Fruit fly (Drosophila melanogaster) whole organism, wandering third instar larva: Measurements from ENCODE around the gene CG12607.

Experiments used
- CG9705 ChIP-seq: fragments of 200-800 bp; sonication (Bioruptor generic); optimal IDR thresholded peaks from 2 replicates; lab custom pipeline; 2018; ENCODE audit warnings: missing biosample characterization, mild to moderate bottlenecking, missing genetic modification characterization
- Dif ChIP-seq: fragments of 200-275, 200-300 bp; sonication (Bioruptor generic); optimal IDR thresholded peaks from 2 replicates; lab custom pipeline; 2018; ENCODE audit warnings: missing biosample characterization, missing genetic modification characterization; ENCODE audit not compliant: partially characterized antibody
- GATAd ChIP-seq: sonication (Bioruptor generic); optimal IDR thresholded peaks from 2 replicates; lab custom pipeline; 2016; ENCODE audit warnings: missing biosample characterization, missing genetic modification characterization
- HLH106 ChIP-seq: fragments of 200-800 bp; optimal IDR thresholded peaks from 3 replicates; lab custom pipeline; 2019; ENCODE audit warnings: missing biosample characterization, mild to moderate bottlenecking, missing genetic modification characterization, moderate library complexity
- Hnf4 ChIP-seq: fragments of 200-800 bp; sonication (Bioruptor generic); optimal IDR thresholded peaks from 2 replicates; lab custom pipeline; 2016; ENCODE audit warnings: missing biosample characterization, mild to moderate bottlenecking, missing genetic modification characterization
- Hr78 ChIP-seq: fragments of >200 bp; optimal IDR thresholded peaks from 2 replicates; lab custom pipeline; 2017; ENCODE audit warnings: missing biosample characterization, missing genetic modification characterization
- Hr83 ChIP-seq: fragments of 200-300 bp; sonication (Bioruptor generic); optimal IDR thresholded peaks from 2 replicates; lab custom pipeline; 2016; ENCODE audit warnings: missing biosample characterization, mild to moderate bottlenecking, missing genetic modification characterization, moderate library complexity; ENCODE audit not compliant: poor library complexity, severe bottlenecking
- Jra ChIP-seq: sonication (Bioruptor generic); optimal IDR thresholded peaks from 2 replicates; lab custom pipeline; 2016; ENCODE audit warnings: missing biosample characterization, missing genetic modification characterization
- Mio ChIP-seq: sonication (Bioruptor generic); optimal IDR thresholded peaks from 2 replicates; lab custom pipeline; 2016; ENCODE audit warnings: missing biosample characterization, missing genetic modification characterization
- Myc ChIP-seq: fragments of >200 bp; optimal IDR thresholded peaks from 2 replicates; lab custom pipeline; 2017
- N ChIP-seq: fragments of >200 bp; optimal IDR thresholded peaks from 2 replicates; lab custom pipeline; 2018; ENCODE audit warnings: missing biosample characterization, missing external identifiers, missing genetic modification characterization
- OdsH ChIP-seq: fragments of 200-800 bp; sonication (Bioruptor generic); optimal IDR thresholded peaks from 2 replicates; lab custom pipeline; 2016; ENCODE audit warnings: missing biosample characterization, mild to moderate bottlenecking, missing genetic modification characterization
- Rel ChIP-seq, 2 experiments: fragments of 200-800 bp; sonication (Bioruptor generic) in 1 of 2; optimal IDR thresholded peaks; 2 replicates in 1 of 2; 3 replicates in 1 of 2; lab custom pipeline; 2016 to 2019; ENCODE audit warnings: mild to moderate bottlenecking in 2 of 2, missing biosample characterization in 2 of 2, missing genetic modification characterization in 2 of 2, moderate library complexity in 1 of 2
- Sp1 ChIP-seq: fragments of 200-800 bp; sonication (Bioruptor generic); optimal IDR thresholded peaks from 3 replicates; lab custom pipeline; 2019; ENCODE audit warnings: missing biosample characterization, mild to moderate bottlenecking, missing genetic modification characterization, moderate library complexity
- Vsx2 ChIP-seq: fragments of 200-300, 225-300 bp; sonication (Bioruptor generic); optimal IDR thresholded peaks from 2 replicates; lab custom pipeline; 2018; ENCODE audit warnings: missing biosample characterization, missing genetic modification characterization; ENCODE audit not compliant: partially characterized antibody
- br ChIP-seq: fragments of 200-800 bp; sonication (Bioruptor generic); optimal IDR thresholded peaks from 2 replicates; lab custom pipeline; 2016; ENCODE audit warnings: missing biosample characterization, missing genetic modification characterization
- dl ChIP-seq, 2 experiments: fragments of 175-275, 200-275 bp in 1 of 2; fragments of 200-275 bp in 1 of 2; sonication (Bioruptor generic); optimal IDR thresholded peaks; lab custom pipeline; 2018; ENCODE audit warnings: mild to moderate bottlenecking in 2 of 2, missing biosample characterization in 2 of 2, missing genetic modification characterization in 2 of 2, moderate library complexity in 2 of 2; ENCODE audit not compliant: partially characterized antibody in 2 of 2, insufficient read depth in 1 of 2
- dmrt93B ChIP-seq: fragments of 200-800 bp; sonication (Bioruptor generic); optimal IDR thresholded peaks from 2 replicates; lab custom pipeline; 2018; ENCODE audit warnings: missing biosample characterization, mild to moderate bottlenecking, missing genetic modification characterization
- dsf ChIP-seq: sonication (Bioruptor generic); optimal IDR thresholded peaks from 2 replicates; lab custom pipeline; 2016; ENCODE audit warnings: missing biosample characterization, missing genetic modification characterization, borderline replicate concordance
- ey ChIP-seq: fragments of 200-800 bp; sonication (Bioruptor generic); optimal IDR thresholded peaks from 2 replicates; lab custom pipeline; 2016; ENCODE audit warnings: missing biosample characterization, missing genetic modification characterization
- foxo ChIP-seq, 2 experiments: fragments of 200-800 bp; sonication (Bioruptor generic); optimal IDR thresholded peaks; 2 replicates in 1 of 2; 3 replicates in 1 of 2; lab custom pipeline; 2016 to 2017; ENCODE audit warnings: missing biosample characterization in 2 of 2, missing genetic modification characterization in 2 of 2
- fru ChIP-seq: fragments of 200-800 bp; sonication (Bioruptor generic); optimal IDR thresholded peaks from 3 replicates; lab custom pipeline; 2016; ENCODE audit warnings: missing biosample characterization, mild to moderate bottlenecking, missing genetic modification characterization
- h ChIP-seq: fragments of 200-800 bp; sonication (Bioruptor generic); optimal IDR thresholded peaks from 3 replicates; lab custom pipeline; 2016; ENCODE audit warnings: missing biosample characterization, mild to moderate bottlenecking, missing genetic modification characterization
- lola ChIP-seq: fragments of >200 bp; optimal IDR thresholded peaks from 2 replicates; lab custom pipeline; 2017; ENCODE audit warnings: missing biosample characterization, missing genetic modification characterization
- rgr ChIP-seq: fragments of 200-800 bp; sonication (Bioruptor generic); optimal IDR thresholded peaks from 3 replicates; lab custom pipeline; 2016; ENCODE audit warnings: missing biosample characterization, mild to moderate bottlenecking, missing genetic modification characterization
- sage ChIP-seq: fragments of 200-800 bp; sonication (Bioruptor generic); optimal IDR thresholded peaks from 2 replicates; lab custom pipeline; 2016; ENCODE audit warnings: missing biosample characterization, mild to moderate bottlenecking, missing genetic modification characterization
- sv ChIP-seq: fragments of 200-800 bp; sonication (Bioruptor generic); optimal IDR thresholded peaks from 3 replicates; lab custom pipeline; 2016; ENCODE audit warnings: missing biosample characterization, missing genetic modification characterization
- tai ChIP-seq: sonication (Bioruptor generic); optimal IDR thresholded peaks from 2 replicates; lab custom pipeline; 2016; ENCODE audit warnings: missing biosample characterization, missing genetic modification characterization
- usp ChIP-seq: fragments of >200 bp; optimal IDR thresholded peaks from 2 replicates; lab custom pipeline; 2017; ENCODE audit warnings: missing biosample characterization, missing genetic modification characterization

CG12607 gene

DNA sequence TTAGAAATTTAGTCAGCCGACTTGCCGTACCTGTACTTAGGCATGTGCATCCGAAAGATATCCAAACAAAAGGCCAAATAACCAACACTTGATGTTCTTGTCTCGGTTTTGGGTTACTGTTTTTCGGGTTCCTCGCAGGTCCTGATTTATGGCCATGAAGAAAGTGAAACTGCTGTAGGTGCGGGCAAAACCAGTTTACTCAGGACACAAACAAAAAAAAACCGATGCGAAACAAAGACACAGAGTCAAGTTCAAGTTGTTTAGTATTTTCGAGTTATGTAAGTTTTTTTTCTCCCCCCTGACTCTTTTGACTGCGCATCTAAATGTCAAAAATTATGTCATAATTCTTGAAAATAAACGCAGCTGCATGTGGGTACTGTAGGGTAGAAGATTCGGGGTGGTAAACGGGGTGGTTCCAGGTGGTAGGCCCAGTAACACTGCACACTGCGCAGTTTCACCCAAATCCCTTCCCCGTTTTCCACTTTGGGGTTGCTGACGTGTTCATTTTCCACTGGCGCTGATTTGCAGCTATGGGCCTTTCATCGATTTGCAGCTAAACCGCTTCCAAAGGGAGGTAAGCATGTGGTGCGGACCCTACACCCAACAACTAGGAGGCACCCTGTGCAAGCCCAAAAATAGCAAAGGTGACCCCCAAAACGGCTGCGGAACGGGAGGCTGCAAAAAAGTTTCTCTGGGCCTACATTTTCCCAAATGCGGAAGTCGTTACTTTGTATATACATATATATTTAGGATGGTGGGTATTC, 37.1 kb upstream of the CG12607 start:
- TF ChIP-seq tai (GFP tag; lab: Kevin White, UChicago) (no peak), dmrt93B (GFP tag; lab: Kevin White, UChicago) (no peak), rgr (GFP tag; lab: Kevin White, UChicago) (no peak), Hr78 (no peak), h (GFP tag; lab: Kevin White, UChicago) (no peak), OdsH (GFP tag; lab: Kevin White, UChicago) (no peak), Vsx2 (peak; percentile 47), br (no peak), Hnf4 (GFP tag; lab: Kevin White, UChicago) (no peak)

DNA sequence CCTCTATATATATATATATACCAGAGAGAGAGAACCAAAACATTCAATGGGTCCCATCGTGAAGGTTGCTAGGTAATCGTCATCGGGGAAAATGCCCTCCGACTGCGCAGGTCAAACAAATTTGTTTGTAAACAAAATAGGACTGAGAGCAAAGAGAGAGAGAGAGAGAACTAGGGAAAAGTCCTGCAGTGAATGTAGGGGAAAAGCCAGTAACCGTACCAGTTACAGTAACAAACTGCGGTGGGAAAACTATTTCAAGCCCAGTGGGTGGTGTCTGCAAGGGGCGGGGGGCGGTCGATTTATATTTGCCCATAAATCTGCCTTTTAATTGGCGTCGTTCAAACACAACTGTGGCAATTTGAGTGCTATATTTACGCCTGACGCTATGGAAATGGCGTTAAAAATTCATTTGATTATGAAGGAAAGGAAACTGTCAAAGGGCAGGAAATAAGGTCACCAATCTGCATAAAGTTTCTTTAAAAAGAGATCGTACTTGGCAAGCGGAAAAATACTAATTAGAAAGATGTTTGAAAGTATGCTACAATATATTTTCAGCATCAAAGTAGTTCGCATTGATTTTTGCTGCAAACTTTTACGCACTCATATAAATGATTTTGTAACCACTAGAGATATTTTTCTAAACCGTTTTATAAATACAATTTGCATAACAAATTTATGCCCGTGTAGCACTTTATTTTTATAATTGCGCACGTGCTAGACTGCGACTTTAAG, 36.3 kb upstream of the CG12607 start:
- TF ChIP-seq N (no peak), foxo (GFP tag; optimal IDR thresholded peaks at IDR 0.05; lab: Kevin White, UChicago) (no peak), dl (GFP tag; optimal IDR thresholded peaks at IDR 0.05; lab: Kevin White, UChicago; ENCODE audit: insufficient read depth in 1 of 2, partially characterized antibody in 2 of 2) (no peak), Dif (GFP tag; lab: Kevin White, UChicago) (no peak), Hr83 (GFP tag; lab: Kevin White, UChicago) (no peak), Vsx2 (no peak)

dm6 chr3L:4411025-4411873, 35.1 kb upstream of the CG12607 start:
- TF ChIP-seq Sp1 (peak; percentile 3), br (peak; percentile 28), rgr (GFP tag; lab: Kevin White, UChicago) (peak; percentile 29), Dif (GFP tag; lab: Kevin White, UChicago) (no peak), lola (GFP tag; lab: Kevin White, UChicago) (no peak), fru (GFP tag; lab: Kevin White, UChicago) (peak; percentile 60), Myc (no peak), dsf (GFP tag; lab: Kevin White, UChicago) (no peak), Hnf4 (GFP tag; lab: Kevin White, UChicago) (peak; percentile 47), Rel (GFP tag; optimal IDR thresholded peaks at IDR 0.05; lab: Kevin White, UChicago) (no peak), Rel (tag; optimal IDR thresholded peaks at IDR 0.05; lab: Kevin White, UChicago) (peak; percentile 6), h (GFP tag; lab: Kevin White, UChicago) (peak; percentile 44), GATAd (no peak), OdsH (GFP tag; lab: Kevin White, UChicago) (peak; percentile 16), HLH106 (tag; lab: Kevin White, UChicago) (peak; percentile 35), Hr83 (GFP tag; lab: Kevin White, UChicago) (no peak), ey (GFP tag; lab: Kevin White, UChicago) (peak; percentile 26), sage (GFP tag; lab: Kevin White, UChicago) (no peak), Jra (GFP tag; lab: Kevin White, UChicago) (peak; percentile 23), usp (no peak), sv (no peak), tai (GFP tag; lab: Kevin White, UChicago) (no peak), CG9705 (GFP tag; lab: Kevin White, UChicago) (no peak), foxo (GFP tag; optimal IDR thresholded peaks at IDR 0.05; lab: Kevin White, UChicago) (peak in 1 of 2 experiments; percentile 46), Mio (no peak)

DNA sequence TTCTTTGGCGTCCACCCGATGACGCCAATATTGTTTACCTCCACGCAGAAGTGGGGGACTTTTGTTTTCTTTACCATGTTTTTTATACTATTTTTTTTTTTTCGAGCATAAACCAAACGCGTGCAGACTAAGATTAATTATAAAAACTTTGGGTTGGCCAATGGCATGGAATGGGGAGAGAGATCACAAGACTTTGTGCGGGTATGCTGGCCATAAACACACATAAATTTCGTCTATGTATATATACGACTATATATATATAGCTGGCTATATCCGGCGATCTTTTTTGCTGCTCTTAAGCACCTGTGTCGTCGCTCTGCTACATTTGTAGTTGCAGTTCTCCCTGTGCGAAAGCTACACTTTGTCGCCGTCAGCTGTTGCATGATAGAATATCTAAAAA, 34.4 kb upstream of the CG12607 start:
- no peak for TF ChIP-seq sage (GFP tag; lab: Kevin White, UChicago)
- TF ChIP-seq Vsx2 = no peak
- TF ChIP-seq dsf (GFP tag; lab: Kevin White, UChicago) = no peak
- no peak for TF ChIP-seq Dif (GFP tag; lab: Kevin White, UChicago)
- no peak for TF ChIP-seq h (GFP tag; lab: Kevin White, UChicago)
- no peak for TF ChIP-seq Mio
